Worm (Caenorhabditis elegans): ENCODE results near the gene nhr-14.

DNA sequence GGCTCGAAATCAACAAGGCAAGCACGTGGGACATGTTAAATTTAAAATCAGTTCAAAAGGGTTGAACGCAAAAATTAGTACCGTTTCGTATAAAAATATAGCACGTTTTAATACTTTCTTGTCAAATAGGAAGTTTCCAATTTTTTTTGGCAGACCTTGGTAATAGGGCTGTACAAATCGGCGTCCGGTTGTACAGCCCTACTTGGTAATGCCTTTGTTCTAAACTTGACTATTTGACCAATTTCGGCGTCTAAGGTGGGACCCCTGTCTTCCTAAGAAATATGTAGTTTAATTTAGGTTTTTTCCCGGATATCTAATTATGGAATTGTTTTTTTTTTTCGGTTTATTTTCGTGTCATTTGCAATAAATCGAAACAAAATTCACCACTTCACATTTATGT lies 46.5 kb downstream of the nhr-14 start:
- TF ChIP-seq egl-27 (tag; optimal IDR thresholded peaks at IDR 0.05) (no peak), lin-39 (tag; optimal IDR thresholded peaks at IDR 0.05) (no peak), nhr-28 (tag; optimal IDR thresholded peaks at IDR 0.05) (no peak), jun-1 (tag; optimal IDR thresholded peaks at IDR 0.05) (no peak), R02D3.7 (tag; optimal IDR thresholded peaks at IDR 0.05) (no peak), nfya-1 (tag; optimal IDR thresholded peaks at IDR 0.05; ENCODE audit: insufficient read depth) (no peak), nhr-23 (tag; optimal IDR thresholded peaks at IDR 0.05) (no peak), skn-1 (tag; optimal IDR thresholded peaks at IDR 0.05) (no peak), tbx-2 (tag; optimal IDR thresholded peaks at IDR 0.05) (no peak)
